Worm (Caenorhabditis elegans) whole organism, midembryonic: ENCODE results near the gene ptr-24.

Experiments
- T22C8.4 ChIP-seq: fragments of 200-800 bp; sonication (Bioruptor generic); IDR thresholded peaks from 2 replicates; pipeline ENCODE4 v1.3.6; 2022; ENCODE audit warnings: missing genetic modification characterization, missing compliant biosample characterization
- cog-1 ChIP-seq: sonication (generic microtip); optimal IDR thresholded peaks from 2 replicates; lab custom pipeline; 2016; ENCODE audit warnings: missing genetic modification characterization, missing compliant biosample characterization
- flt-1 ChIP-seq: fragments of 200-800 bp; sonication (Bioruptor generic); IDR thresholded peaks from 2 replicates; pipeline ENCODE4 v1.3.6; 2022; ENCODE audit warnings: missing genetic modification characterization, missing compliant biosample characterization
- klf-2 ChIP-seq: fragments of 200-800 bp; sonication (Bioruptor generic); conservative IDR thresholded peaks from 2 replicates; pipeline ENCODE4 v1.3.6; 2022; ENCODE audit warnings: missing genetic modification reagents, missing genetic modification characterization, missing compliant biosample characterization
- tab-1 ChIP-seq: fragments of 200-800 bp; sonication (Bioruptor generic); IDR thresholded peaks from 2 replicates; pipeline ENCODE4 v1.3.6; 2022; ENCODE audit warnings: missing genetic modification characterization, missing compliant biosample characterization
- ztf-29 ChIP-seq: fragments of 200-800 bp; sonication (Bioruptor generic); IDR thresholded peaks from 2 replicates; pipeline ENCODE4 v1.3.6; 2022; ENCODE audit warnings: missing genetic modification reagents, missing genetic modification characterization, missing compliant biosample characterization

- no peak for TF ChIP-seq cog-1 (tag; lab: Kevin White, UChicago)
- TF ChIP-seq flt-1 (GFP tag; lab: Robert Waterston, UW) = no peak
- TF ChIP-seq tab-1 (GFP tag; lab: Robert Waterston, UW) = no peak
- TF ChIP-seq klf-2 (GFP tag; lab: Robert Waterston, UW) = no peak
- no peak for TF ChIP-seq T22C8.4 (GFP tag; lab: Robert Waterston, UW)
- no peak for TF ChIP-seq ztf-29
Observed at ce11 chrX:13348417-13348816, 10.6 kb downstream of the ptr-24 start.
